Fruit fly (Drosophila melanogaster): Measurements from ENCODE around the gene Socs16D.
A peak's percentile ranks its signal among the peaks of the same experiment; 100 is the strongest.

The Socs16D gene

DNA sequence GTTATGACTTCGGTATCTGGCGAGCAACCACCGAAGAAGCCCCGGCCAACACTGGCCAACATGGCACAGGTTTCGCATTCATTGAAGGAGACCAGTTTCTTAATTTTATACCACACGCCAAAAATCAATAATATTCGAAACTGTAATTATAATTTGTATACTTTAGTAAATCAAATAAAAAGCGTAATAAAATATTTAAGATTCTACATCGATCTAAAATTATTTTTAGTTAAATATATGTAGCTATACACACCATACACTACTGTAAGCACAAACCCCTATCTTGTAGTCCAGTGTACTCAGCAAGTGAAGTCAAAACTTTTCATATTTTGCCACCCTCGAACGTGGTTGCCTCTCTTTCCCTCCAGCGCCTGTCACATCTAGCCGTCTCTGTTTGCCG lies 45.3 kb downstream of the Socs16D start (continued):
- no peak for TF ChIP-seq Stat92E (GFP tag; optimal IDR thresholded peaks at IDR 0.05)
- peak; percentile 10 for TF ChIP-seq Spps (tag; optimal IDR thresholded peaks at IDR 0.05)
- TF ChIP-seq tll (GFP tag; optimal IDR thresholded peaks at IDR 0.05), result peak in 1 of 2 experiments; percentile 29
- no peak for TF ChIP-seq luna (GFP tag; optimal IDR thresholded peaks at IDR 0.05)
- peak; percentile 38 for TF ChIP-seq Deaf1 (tag; optimal IDR thresholded peaks at IDR 0.05)
- no peak for TF ChIP-seq klu (GFP tag; IDR thresholded peaks at IDR 0.05)
- no peak for TF ChIP-seq Atf6 (GFP tag; IDR thresholded peaks at IDR 0.05)
- no peak for TF ChIP-seq Kr (GFP tag; optimal IDR thresholded peaks at IDR 0.05)
- TF ChIP-seq ara (GFP tag; IDR thresholded peaks at IDR 0.05), result peak; percentile 32; the same call in 1 of the 2 replicates
- TF ChIP-seq vfl (GFP tag; optimal IDR thresholded peaks at IDR 0.05), result no peak
- no peak for TF ChIP-seq CG7928 (GFP tag; optimal IDR thresholded peaks at IDR 0.05)
- TF ChIP-seq Sox102F (GFP tag; optimal IDR thresholded peaks at IDR 0.05), result peak; percentile 50
- no peak for TF ChIP-seq CG8944 (GFP tag; optimal IDR thresholded peaks at IDR 0.05)
- TF ChIP-seq CHES-1-like (GFP tag; optimal IDR thresholded peaks at IDR 0.05), result no peak
- TF ChIP-seq vnd (GFP tag; IDR thresholded peaks at IDR 0.05; ENCODE audit: partially characterized antibody), result no peak
- TF ChIP-seq lab (GFP tag; optimal IDR thresholded peaks at IDR 0.05), result peak; percentile 31
- TF ChIP-seq h (optimal IDR thresholded peaks at IDR 0.05), result no peak
- TF ChIP-seq CG4854 (GFP tag; optimal IDR thresholded peaks at IDR 0.05), result no peak
- no peak for TF ChIP-seq CG12236 (GFP tag; optimal IDR thresholded peaks at IDR 0.05)
- TF ChIP-seq CG34422 (GFP tag; IDR thresholded peaks at IDR 0.05), result no peak
- TF ChIP-seq Blimp-1 (GFP tag; optimal IDR thresholded peaks at IDR 0.05), result peak; percentile 43
- TF ChIP-seq Gsc (GFP tag; IDR thresholded peaks at IDR 0.05), result no peak
- TF ChIP-seq Oaz (GFP tag; IDR thresholded peaks at IDR 0.05), result no peak
- TF ChIP-seq CG4707 (GFP tag; optimal IDR thresholded peaks at IDR 0.05), result no peak
- TF ChIP-seq dysf (GFP tag; IDR thresholded peaks at IDR 0.05), result no peak
- TF ChIP-seq CG9727 (GFP tag; optimal IDR thresholded peaks at IDR 0.05), result peak; percentile 41
- no peak for TF ChIP-seq dm (GFP tag; optimal IDR thresholded peaks at IDR 0.05)
- no peak for TF ChIP-seq Fer1 (GFP tag; optimal IDR thresholded peaks at IDR 0.05)
- peak; percentile 33 for TF ChIP-seq CG17359 (tag; optimal IDR thresholded peaks at IDR 0.05)
- TF ChIP-seq unpg (GFP tag; optimal IDR thresholded peaks at IDR 0.05), result peak; percentile 59
- no peak for TF ChIP-seq Max (GFP tag; optimal IDR thresholded peaks at IDR 0.05)
- no peak for TF ChIP-seq CG2129 (GFP tag; IDR thresholded peaks at IDR 0.05; ENCODE audit: partially characterized antibody)
- TF ChIP-seq Eip74EF (GFP tag; optimal IDR thresholded peaks at IDR 0.05), result no peak
- TF ChIP-seq Bdp1 (GFP tag; optimal IDR thresholded peaks at IDR 0.05), result no peak
- peak; percentile 65 for TF ChIP-seq CoRest (tag; optimal IDR thresholded peaks at IDR 0.05)
- peak; percentile 21 for TF ChIP-seq CG1832 (GFP tag; optimal IDR thresholded peaks at IDR 0.05)
- no peak for TF ChIP-seq Dref (GFP tag; IDR thresholded peaks at IDR 0.05)
- peak; percentile 27 for TF ChIP-seq CG16815 (GFP tag; optimal IDR thresholded peaks at IDR 0.05)
- TF ChIP-seq kay (GFP tag; optimal IDR thresholded peaks at IDR 0.05), result no peak
- peak; percentile 62 for TF ChIP-seq CG2678 (tag; optimal IDR thresholded peaks at IDR 0.05)
- peak; percentile 51 for TF ChIP-seq CG7839 (tag; optimal IDR thresholded peaks at IDR 0.05)
- TF ChIP-seq CG10959 (GFP tag; IDR thresholded peaks at IDR 0.05), result no peak
- TF ChIP-seq CG2875 (GFP tag; optimal IDR thresholded peaks at IDR 0.05), result peak; percentile 32
- TF ChIP-seq CG11398 (GFP tag; optimal IDR thresholded peaks at IDR 0.05), result no peak
- no peak for TF ChIP-seq cato (GFP tag; optimal IDR thresholded peaks at IDR 0.05; ENCODE audit: borderline replicate concordance)
- no peak for TF ChIP-seq D19B (GFP tag; optimal IDR thresholded peaks at IDR 0.05)
- TF ChIP-seq ATbp (GFP tag; optimal IDR thresholded peaks at IDR 0.05), result peak; percentile 28
- no peak for TF ChIP-seq CG6683 (GFP tag; optimal IDR thresholded peaks at IDR 0.05)
- peak; percentile 42; the same call in 1 of the 2 replicates for TF ChIP-seq CG17328 (GFP tag; IDR thresholded peaks at IDR 0.05)
- TF ChIP-seq eyg (GFP tag; optimal IDR thresholded peaks at IDR 0.05), result no peak
